Worm (Caenorhabditis elegans) whole organism, young adult: Measurements from ENCODE around the gene glb-12.

Experiments used
- T07F8.4 ChIP-seq: sonication (generic microtip); optimal IDR thresholded peaks from 2 replicates; lab custom pipeline; 2016; ENCODE audit warnings: mild to moderate bottlenecking, missing genetic modification characterization, moderate library complexity, missing compliant biosample characterization
- lsy-27 ChIP-seq: sonication (generic microtip); optimal IDR thresholded peaks from 2 replicates; lab custom pipeline; 2017; ENCODE audit warnings: missing genetic modification characterization, mild to moderate bottlenecking, missing compliant biosample characterization, antibody characterized with exemption, missing genotype, borderline replicate concordance; ENCODE audit not compliant: insufficient read depth

DNA sequence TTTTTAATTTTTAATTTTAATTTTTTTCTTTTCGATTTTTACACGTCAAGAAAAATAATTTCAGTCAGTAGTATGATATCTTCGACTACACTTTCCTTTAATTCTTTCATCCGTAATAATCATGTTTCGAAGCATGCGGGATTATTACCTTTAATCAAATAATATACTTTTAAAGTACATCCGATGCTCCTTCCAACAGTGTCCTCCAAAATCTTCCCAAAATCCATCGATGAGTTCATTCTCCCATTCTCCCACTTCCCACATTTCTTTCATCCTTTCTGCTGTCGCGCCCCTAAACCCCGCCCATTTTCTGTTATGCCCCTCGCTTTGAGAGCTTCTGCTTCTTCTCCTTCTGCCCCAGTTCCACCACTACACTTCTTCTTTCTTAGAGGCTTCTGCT, 36.7 kb downstream of the glb-12 start, which contains the start of gene lgc-57:
- TF ChIP-seq T07F8.4 (tag; lab: Kevin White, UChicago) (no peak), lsy-27 (no peak)
